Worm (Caenorhabditis elegans) whole organism, L1 larva: ENCODE measurements around the gene prp-40.

ENCODE experiments used
- C04F5.9 ChIP-seq: sonication (generic microtip); optimal IDR thresholded peaks from 2 replicates; lab custom pipeline; 2016; ENCODE audit warnings: missing genetic modification characterization, missing compliant biosample characterization
- C16A3.4 ChIP-seq: fragments of 150-350 bp; optimal IDR thresholded peaks from 2 replicates; lab custom pipeline; 2014; ENCODE audit warnings: missing biosample characterization, missing genetic modification characterization
- Y116A8C.19 ChIP-seq: sonication (generic microtip); optimal IDR thresholded peaks from 2 replicates; lab custom pipeline; 2016; ENCODE audit warnings: missing compliant biosample characterization, missing genetic modification characterization, borderline replicate concordance
- aha-1 ChIP-seq: fragments of 150-350 bp; optimal IDR thresholded peaks from 2 replicates; lab custom pipeline; 2014; ENCODE audit warnings: missing biosample characterization, missing genetic modification characterization
- alr-1 ChIP-seq: fragments of 200-800 bp; sonication (Bioruptor generic); optimal IDR thresholded peaks from 2 replicates; lab custom pipeline; 2018; ENCODE audit warnings: borderline replicate concordance, mild to moderate bottlenecking, missing genetic modification characterization, missing compliant biosample characterization
- ama-1 ChIP-seq: fragments of 150-350 bp; optimal IDR thresholded peaks from 2 replicates; lab custom pipeline; 2014
- blmp-1 ChIP-seq: fragments of 150-350 bp; optimal IDR thresholded peaks from 2 replicates; lab custom pipeline; 2014; ENCODE audit warnings: missing biosample characterization, missing genetic modification characterization
- ceh-63 ChIP-seq: fragments of 200-800 bp; sonication (Bioruptor generic); optimal IDR thresholded peaks from 2 replicates; lab custom pipeline; 2018; ENCODE audit warnings: mild to moderate bottlenecking, missing genetic modification characterization, missing compliant biosample characterization
- ceh-8 ChIP-seq: fragments of 200-800 bp; sonication (Bioruptor generic); optimal IDR thresholded peaks from 2 replicates; lab custom pipeline; 2018; ENCODE audit warnings: mild to moderate bottlenecking, missing genetic modification characterization, moderate library complexity, missing compliant biosample characterization
- ceh-90 ChIP-seq: sonication (generic microtip); optimal IDR thresholded peaks from 2 replicates; lab custom pipeline; 2016; ENCODE audit warnings: missing genetic modification characterization, missing compliant biosample characterization
- ces-1 ChIP-seq: fragments of 150-350 bp; optimal IDR thresholded peaks from 2 replicates; lab custom pipeline; 2014; ENCODE audit warnings: missing biosample characterization, missing genetic modification reagents, missing genetic modification characterization
- dpl-1 ChIP-seq, 3 experiments: fragments of 150-350 bp in 2 of 3; sonication (generic microtip) in 1 of 3; optimal IDR thresholded peaks; 2 replicates each; lab custom pipeline; 2014 to 2017; ENCODE audit warnings: missing biosample characterization in 3 of 3, missing genetic modification characterization in 3 of 3, missing genetic modification reagents in 3 of 3
- dsc-1 ChIP-seq: sonication (generic microtip); optimal IDR thresholded peaks from 2 replicates; lab custom pipeline; 2016; ENCODE audit warnings: mild to moderate bottlenecking, missing genetic modification characterization, missing compliant biosample characterization
- efl-1 ChIP-seq, 4 experiments: fragments of 150-350 bp; optimal IDR thresholded peaks in 3 of 4; peaks in 1 of 4; 1 replicate in 1 of 4; 2 replicates in 3 of 4; lab custom pipeline; 2014; ENCODE audit warnings: missing biosample characterization in 2 of 4, missing genetic modification characterization in 2 of 4, missing genetic modification reagents in 2 of 4
- egl-13 ChIP-seq: sonication (generic microtip); optimal IDR thresholded peaks from 2 replicates; lab custom pipeline; 2016; ENCODE audit warnings: missing genotype, missing genetic modification reagents, missing genetic modification characterization, missing compliant biosample characterization
- elt-3 ChIP-seq, 6 experiments: fragments of 150-350 bp in 1 of 6; sonication (generic microtip); optimal IDR thresholded peaks; 2 replicates each; lab custom pipeline; 2017 to 2018; ENCODE audit warnings: missing biosample characterization in 6 of 6, missing genetic modification characterization in 6 of 6, inconsistent platforms in 1 of 6
- fkh-4 ChIP-seq: sonication (generic microtip); optimal IDR thresholded peaks from 2 replicates; lab custom pipeline; 2016; ENCODE audit warnings: missing compliant biosample characterization, missing genetic modification characterization, borderline replicate concordance
- fkh-8 ChIP-seq: sonication (generic microtip); optimal IDR thresholded peaks from 2 replicates; lab custom pipeline; 2016; ENCODE audit warnings: mild to moderate bottlenecking, missing genetic modification characterization, missing compliant biosample characterization
- hlh-17 ChIP-seq: fragments of 200-800 bp; sonication (Bioruptor generic); optimal IDR thresholded peaks from 2 replicates; lab custom pipeline; 2018; ENCODE audit warnings: missing genetic modification characterization, mild to moderate bottlenecking, missing compliant biosample characterization, moderate library complexity, borderline replicate concordance
- jun-1 ChIP-seq: fragments of 150-350 bp; optimal IDR thresholded peaks from 2 replicates; lab custom pipeline; 2014; ENCODE audit warnings: missing biosample characterization, missing genetic modification reagents, missing genetic modification characterization
- lin-15B ChIP-seq: fragments of 150-350 bp; sonication (generic microtip); optimal IDR thresholded peaks from 3 replicates; lab custom pipeline; 2014; ENCODE audit warnings: missing biosample characterization, missing genetic modification characterization
- lir-3 ChIP-seq: sonication (generic microtip); optimal IDR thresholded peaks from 2 replicates; lab custom pipeline; 2016; ENCODE audit warnings: mild to moderate bottlenecking, missing genetic modification characterization, moderate library complexity, missing compliant biosample characterization; ENCODE audit not compliant: poor library complexity
- lsy-2 ChIP-seq, 2 experiments: fragments of 150-350 bp; optimal IDR thresholded peaks; 2 replicates each; lab custom pipeline; 2014; ENCODE audit warnings: missing biosample characterization in 2 of 2, missing genetic modification characterization in 2 of 2
- mab-9 ChIP-seq: fragments of 200-800 bp; sonication (Bioruptor generic); IDR thresholded peaks from 2 replicates; pipeline ENCODE4 v1.3.6; 2022; ENCODE audit warnings: missing genetic modification reagents, missing genetic modification characterization, missing compliant biosample characterization
- mdl-1 ChIP-seq, 2 experiments: fragments of 150-350 bp; optimal IDR thresholded peaks; 2 replicates each; lab custom pipeline; 2014 to 2017; ENCODE audit warnings: missing biosample characterization in 2 of 2, missing genetic modification characterization in 2 of 2, inconsistent platforms in 1 of 2
- mef-2 ChIP-seq: fragments of 150-350 bp; optimal IDR thresholded peaks from 2 replicates; lab custom pipeline; 2014; ENCODE audit warnings: missing biosample characterization, missing genetic modification characterization
- mep-1 ChIP-seq: fragments of 150-350 bp; optimal IDR thresholded peaks from 2 replicates; lab custom pipeline; 2014; ENCODE audit warnings: missing biosample characterization, missing genetic modification characterization
- nhr-11 ChIP-seq: fragments of 150-350 bp; optimal IDR thresholded peaks from 2 replicates; lab custom pipeline; 2014; ENCODE audit warnings: missing biosample characterization, missing genetic modification characterization
- nhr-19 ChIP-seq: fragments of 200-800 bp; sonication (Bioruptor generic); conservative IDR thresholded peaks from 2 replicates; pipeline ENCODE4 v1.3.6; 2022; ENCODE audit warnings: missing genetic modification characterization, missing compliant biosample characterization
- nhr-28 ChIP-seq: fragments of 150-350 bp; optimal IDR thresholded peaks from 2 replicates; lab custom pipeline; 2014; ENCODE audit warnings: missing biosample characterization, missing genetic modification characterization
- nhr-47 ChIP-seq: sonication (generic microtip); optimal IDR thresholded peaks from 2 replicates; lab custom pipeline; 2016; ENCODE audit warnings: mild to moderate bottlenecking, missing genetic modification characterization, moderate library complexity, missing compliant biosample characterization
- nhr-71 ChIP-seq: sonication (generic microtip); optimal IDR thresholded peaks from 2 replicates; lab custom pipeline; 2016; ENCODE audit warnings: mild to moderate bottlenecking, missing genetic modification characterization, moderate library complexity, missing compliant biosample characterization
- nhr-76 ChIP-seq: sonication (generic microtip); optimal IDR thresholded peaks from 2 replicates; lab custom pipeline; 2017; ENCODE audit warnings: missing biosample characterization, missing genetic modification characterization
- nhr-77 ChIP-seq: fragments of 150-350 bp; optimal IDR thresholded peaks from 2 replicates; lab custom pipeline; 2014; ENCODE audit warnings: missing biosample characterization, missing genetic modification characterization
- nhr-84 ChIP-seq: sonication (generic microtip); optimal IDR thresholded peaks from 2 replicates; lab custom pipeline; 2017; ENCODE audit warnings: missing biosample characterization, missing genetic modification characterization
- nhr-85 ChIP-seq: sonication (generic microtip); peaks from one replicate; lab custom pipeline; 2016; ENCODE audit warnings: missing genetic modification characterization, inconsistent platforms, missing compliant biosample characterization
- nhr-90 ChIP-seq: sonication (generic microtip); optimal IDR thresholded peaks from 2 replicates; lab custom pipeline; 2016; ENCODE audit warnings: mild to moderate bottlenecking, missing genetic modification characterization, missing compliant biosample characterization; ENCODE audit not compliant: poor library complexity
- pqm-1 ChIP-seq: sonication (generic microtip); optimal IDR thresholded peaks from 3 replicates; lab custom pipeline; 2017; ENCODE audit warnings: missing biosample characterization, missing genetic modification characterization
- rnt-1 ChIP-seq: sonication (generic microtip); optimal IDR thresholded peaks from 2 replicates; lab custom pipeline; 2016; ENCODE audit warnings: mild to moderate bottlenecking, missing genetic modification characterization, moderate library complexity, missing compliant biosample characterization
- skn-1 ChIP-seq: fragments of 150-350 bp; optimal IDR thresholded peaks from 2 replicates; lab custom pipeline; 2014; ENCODE audit warnings: missing biosample characterization, missing genetic modification characterization
- swsn-7 ChIP-seq: sonication (generic microtip); optimal IDR thresholded peaks from 2 replicates; lab custom pipeline; 2016; ENCODE audit warnings: missing genetic modification characterization, missing compliant biosample characterization
- unc-30 ChIP-seq: sonication (generic microtip); optimal IDR thresholded peaks from 2 replicates; lab custom pipeline; 2017; ENCODE audit warnings: missing biosample characterization, missing genetic modification characterization
- unc-62 ChIP-seq: fragments of 150-350 bp; optimal IDR thresholded peaks from 2 replicates; lab custom pipeline; 2014; ENCODE audit warnings: missing biosample characterization, missing genetic modification reagents, missing genetic modification characterization
- unc-86 ChIP-seq: sonication (generic microtip); optimal IDR thresholded peaks from 2 replicates; lab custom pipeline; 2016; ENCODE audit warnings: missing genetic modification characterization, missing compliant biosample characterization
- unc-98 ChIP-seq: fragments of 200-800 bp; sonication (Bioruptor generic); IDR thresholded peaks from 2 replicates; pipeline ENCODE4 v1.3.6; 2022; ENCODE audit warnings: missing genetic modification characterization, missing compliant biosample characterization
- vab-15 ChIP-seq: sonication (generic microtip); optimal IDR thresholded peaks from 2 replicates; lab custom pipeline; 2017; ENCODE audit warnings: missing genotype, mild to moderate bottlenecking, missing genetic modification characterization, missing compliant biosample characterization
- xbp-1 ChIP-seq: sonication (generic microtip); optimal IDR thresholded peaks from 2 replicates; lab custom pipeline; 2016; ENCODE audit warnings: missing genetic modification characterization, missing compliant biosample characterization
- zip-4 ChIP-seq: fragments of 200-800 bp; sonication (Bioruptor generic); optimal IDR thresholded peaks from 2 replicates; lab custom pipeline; 2018; ENCODE audit warnings: mild to moderate bottlenecking, missing genetic modification characterization, moderate library complexity, missing compliant biosample characterization
- ztf-11 ChIP-seq, 2 experiments: sonication (generic microtip); optimal IDR thresholded peaks; 2 replicates each; lab custom pipeline; 2016 to 2017; ENCODE audit warnings: missing genetic modification characterization in 2 of 2, missing biosample characterization in 1 of 2, missing compliant biosample characterization in 1 of 2

Gene prp-40

DNA sequence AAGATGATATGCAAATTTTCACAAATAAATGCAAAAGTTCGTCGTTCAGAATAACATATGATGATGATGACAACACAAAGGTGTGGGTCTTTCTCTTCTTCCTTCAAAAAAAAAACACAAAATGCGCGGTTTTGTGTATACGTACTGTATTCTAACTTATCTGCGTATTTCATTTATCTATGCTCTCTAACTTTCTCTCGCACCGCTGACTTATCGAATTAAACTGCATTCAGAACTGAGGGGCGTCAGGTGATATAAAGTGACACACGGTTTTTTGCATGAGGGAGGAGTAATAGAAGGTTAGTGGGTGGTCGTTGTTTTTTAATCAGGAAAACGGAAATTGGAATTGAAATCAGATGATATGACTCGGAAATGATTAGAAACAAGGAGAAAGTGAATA lies 21.6 kb upstream of the prp-40 start, which contains the start of gene sod-4 (continued):
- peak in 2 of 6 experiments; percentile 33 to 90 for TF ChIP-seq elt-3 (tag; optimal IDR thresholded peaks at IDR 0.05; lab: Kevin White, UChicago)
- TF ChIP-seq unc-98 (GFP tag; lab: Robert Waterston, UW) = no peak
- TF ChIP-seq ama-1 (lab: Kevin White, UChicago) = no peak
- TF ChIP-seq ceh-8 (GFP tag; lab: Kevin White, UChicago) = no peak
- TF ChIP-seq blmp-1 (tag; lab: Kevin White, UChicago) = peak; percentile 84
- TF ChIP-seq nhr-76 (tag; lab: Kevin White, UChicago) = no peak
- TF ChIP-seq efl-1 (optimal IDR thresholded peaks at IDR 0.05; lab: Kevin White, UChicago) = peak in 1 of 2 experiments; percentile 6
- peak in 1 of 2 experiments; percentile 86 for TF ChIP-seq efl-1 (GFP tag; optimal IDR thresholded peaks at IDR 0.05 in 1 of 2; lab: Kevin White, UChicago)
- no peak for TF ChIP-seq vab-15
- no peak for TF ChIP-seq C04F5.9 (tag; lab: Kevin White, UChicago)
- TF ChIP-seq dsc-1 (tag; lab: Kevin White, UChicago) = no peak
- TF ChIP-seq nhr-85 (tag; lab: Kevin White, UChicago) = peak; percentile 85
- no peak for TF ChIP-seq unc-30 (tag; lab: Kevin White, UChicago)
- TF ChIP-seq mep-1 = peak; percentile 63
- TF ChIP-seq lin-15B (tag; lab: Kevin White, UChicago) = no peak
- no peak for TF ChIP-seq zip-4 (GFP tag; lab: Kevin White, UChicago)
- TF ChIP-seq ceh-90 (tag; lab: Kevin White, UChicago) = no peak
- TF ChIP-seq fkh-4 = no peak
- TF ChIP-seq lir-3 = peak; percentile 6
- no peak for TF ChIP-seq egl-13
- peak in 2 of 3 experiments; percentile 17 to 36 for TF ChIP-seq dpl-1 (GFP tag; optimal IDR thresholded peaks at IDR 0.05; lab: Kevin White, UChicago)
- peak; percentile 42 for TF ChIP-seq nhr-90 (tag; lab: Kevin White, UChicago)
- no peak for TF ChIP-seq pqm-1
- TF ChIP-seq mdl-1 (tag; optimal IDR thresholded peaks at IDR 0.05; lab: Kevin White, UChicago) = peak in 1 of 2 experiments; percentile 47
- TF ChIP-seq nhr-11 (tag; lab: Kevin White, UChicago) = no peak
- no peak for TF ChIP-seq mef-2 (tag; lab: Kevin White, UChicago)
- no peak for TF ChIP-seq unc-62 (GFP tag; lab: Kevin White, UChicago)
- peak; percentile 64 for TF ChIP-seq nhr-71
- TF ChIP-seq nhr-84 (tag; lab: Kevin White, UChicago) = no peak
- TF ChIP-seq nhr-28 = no peak
- no peak for TF ChIP-seq aha-1 (tag; lab: Kevin White, UChicago)
- no peak for TF ChIP-seq nhr-77 (tag; lab: Kevin White, UChicago)
- peak in 1 of 2 experiments; percentile 57 for TF ChIP-seq lsy-2 (tag; optimal IDR thresholded peaks at IDR 0.05; lab: Kevin White, UChicago)
- no peak for TF ChIP-seq fkh-8
- no peak for TF ChIP-seq ces-1 (GFP tag; lab: Kevin White, UChicago)
- no peak for TF ChIP-seq hlh-17 (GFP tag; lab: Kevin White, UChicago)
- TF ChIP-seq C16A3.4 (tag; lab: Kevin White, UChicago) = no peak
- no peak for TF ChIP-seq ceh-63
- no peak for TF ChIP-seq Y116A8C.19
- TF ChIP-seq swsn-7 = no peak
- TF ChIP-seq rnt-1 = no peak
- no peak for TF ChIP-seq mab-9 (GFP tag; lab: Robert Waterston, UW)
- TF ChIP-seq nhr-19 (GFP tag; lab: Robert Waterston, UW) = peak; percentile 22; the same call in 1 of the 2 replicates
- TF ChIP-seq nhr-47 = peak; percentile 16
- no peak for TF ChIP-seq xbp-1 (tag; lab: Kevin White, UChicago)
- no peak for TF ChIP-seq ztf-11 (tag; optimal IDR thresholded peaks at IDR 0.05; lab: Kevin White, UChicago)
- peak; percentile 25 for TF ChIP-seq skn-1 (tag; lab: Kevin White, UChicago)
- TF ChIP-seq jun-1 (tag; lab: Kevin White, UChicago) = no peak
- TF ChIP-seq unc-86 (tag; lab: Kevin White, UChicago) = no peak
- TF ChIP-seq alr-1 (tag; lab: Kevin White, UChicago) = no peak
- TF ChIP-seq, all 84 proteins: peak for 21
